Worm (Caenorhabditis elegans): ENCODE data around the gene T01C3.2.

DNA sequence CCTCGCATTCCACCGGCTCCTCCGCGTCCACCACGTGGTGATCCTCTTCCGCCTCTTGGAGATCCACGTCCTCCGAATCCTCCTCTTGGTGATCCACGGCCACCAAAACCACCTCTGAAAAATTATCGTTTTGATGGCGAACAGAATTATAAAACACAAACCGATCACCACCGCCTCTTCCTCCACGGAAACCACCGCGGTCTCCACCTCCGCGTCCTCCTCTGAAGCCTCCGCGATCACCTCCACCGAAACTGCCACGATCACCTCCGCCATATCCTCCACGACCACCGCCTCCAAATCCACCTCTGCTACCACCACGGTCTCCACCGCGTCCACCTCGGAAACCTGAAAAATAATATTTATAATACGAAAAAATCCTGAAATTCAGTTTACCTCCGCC, 10.6 kb downstream of the T01C3.2 start:
- no peak for TF ChIP-seq ztf-11 (tag; optimal IDR thresholded peaks at IDR 0.05)
- no peak for TF ChIP-seq blmp-1 (tag; optimal IDR thresholded peaks at IDR 0.05)
- no peak for TF ChIP-seq unc-39 (tag; optimal IDR thresholded peaks at IDR 0.05)
- no peak for TF ChIP-seq mls-2 (tag; optimal IDR thresholded peaks at IDR 0.05)
- TF ChIP-seq ham-2 (GFP tag; optimal IDR thresholded peaks at IDR 0.05): no peak
